Worm (Caenorhabditis elegans) whole organism, L1 larva: Measurements from ENCODE around the gene dhhc-6.

Experiments
- C04F5.9 ChIP-seq: sonication (generic microtip); optimal IDR thresholded peaks from 2 replicates; lab custom pipeline; 2016; ENCODE audit warnings: missing genetic modification characterization, missing compliant biosample characterization
- C16A3.4 ChIP-seq: fragments of 150-350 bp; optimal IDR thresholded peaks from 2 replicates; lab custom pipeline; 2014; ENCODE audit warnings: missing biosample characterization, missing genetic modification characterization
- F16B12.6 ChIP-seq: fragments of 150-350 bp; optimal IDR thresholded peaks from 2 replicates; lab custom pipeline; 2014; ENCODE audit warnings: missing biosample characterization, missing genetic modification characterization
- aha-1 ChIP-seq: fragments of 150-350 bp; optimal IDR thresholded peaks from 2 replicates; lab custom pipeline; 2014; ENCODE audit warnings: missing biosample characterization, missing genetic modification characterization
- aly-2 ChIP-seq: fragments of 150-350 bp; optimal IDR thresholded peaks from 2 replicates; lab custom pipeline; 2014; ENCODE audit warnings: missing biosample characterization, missing genetic modification characterization
- ama-1 ChIP-seq: fragments of 150-350 bp; optimal IDR thresholded peaks from 2 replicates; lab custom pipeline; 2014
- blmp-1 ChIP-seq: fragments of 150-350 bp; optimal IDR thresholded peaks from 2 replicates; lab custom pipeline; 2014; ENCODE audit warnings: missing biosample characterization, missing genetic modification characterization
- ceh-82 ChIP-seq, 3 experiments: fragments of 150-350 bp in 1 of 3; sonication (generic microtip) in 2 of 3; optimal IDR thresholded peaks; 2 replicates each; lab custom pipeline; 2014 to 2017; ENCODE audit warnings: missing biosample characterization in 3 of 3, missing genetic modification characterization in 3 of 3
- ceh-88 ChIP-seq: fragments of 200-800 bp; sonication (Bioruptor generic); IDR thresholded peaks from 2 replicates; pipeline ENCODE4 v1.3.6; 2022; ENCODE audit warnings: missing genetic modification characterization, missing compliant biosample characterization
- dpl-1 ChIP-seq, 3 experiments: fragments of 150-350 bp in 2 of 3; sonication (generic microtip) in 1 of 3; optimal IDR thresholded peaks; 2 replicates each; lab custom pipeline; 2014 to 2017; ENCODE audit warnings: missing biosample characterization in 3 of 3, missing genetic modification characterization in 3 of 3, missing genetic modification reagents in 3 of 3
- efl-1 ChIP-seq, 4 experiments: fragments of 150-350 bp; optimal IDR thresholded peaks in 3 of 4; peaks in 1 of 4; 1 replicate in 1 of 4; 2 replicates in 3 of 4; lab custom pipeline; 2014; ENCODE audit warnings: missing biosample characterization in 2 of 4, missing genetic modification characterization in 2 of 4, missing genetic modification reagents in 2 of 4
- efl-3 ChIP-seq: fragments of 200-800 bp; sonication (Bioruptor generic); optimal IDR thresholded peaks from 2 replicates; lab custom pipeline; 2018; ENCODE audit warnings: mild to moderate bottlenecking, missing genetic modification characterization, missing compliant biosample characterization
- egl-13 ChIP-seq: sonication (generic microtip); optimal IDR thresholded peaks from 2 replicates; lab custom pipeline; 2016; ENCODE audit warnings: missing genotype, missing genetic modification reagents, missing genetic modification characterization, missing compliant biosample characterization
- egl-27 ChIP-seq, 2 experiments: fragments of 150-350 bp in 1 of 2; sonication (generic microtip); optimal IDR thresholded peaks; 3 replicates each; lab custom pipeline; 2017 to 2018; ENCODE audit warnings: missing biosample characterization in 2 of 2, missing genetic modification characterization in 2 of 2, missing genetic modification reagents in 2 of 2
- elt-3 ChIP-seq, 6 experiments: fragments of 150-350 bp in 1 of 6; sonication (generic microtip); optimal IDR thresholded peaks; 2 replicates each; lab custom pipeline; 2017 to 2018; ENCODE audit warnings: missing biosample characterization in 6 of 6, missing genetic modification characterization in 6 of 6, inconsistent platforms in 1 of 6
- fkh-4 ChIP-seq: sonication (generic microtip); optimal IDR thresholded peaks from 2 replicates; lab custom pipeline; 2016; ENCODE audit warnings: missing compliant biosample characterization, missing genetic modification characterization, borderline replicate concordance
- fkh-8 ChIP-seq: sonication (generic microtip); optimal IDR thresholded peaks from 2 replicates; lab custom pipeline; 2016; ENCODE audit warnings: mild to moderate bottlenecking, missing genetic modification characterization, missing compliant biosample characterization
- grh-1 ChIP-seq: fragments of 200-800 bp; sonication (Bioruptor generic); IDR thresholded peaks from 2 replicates; pipeline ENCODE4 v1.3.6; 2022; ENCODE audit warnings: missing genetic modification reagents, missing genetic modification characterization, missing compliant biosample characterization
- hlh-4 ChIP-seq: sonication (generic microtip); optimal IDR thresholded peaks from 2 replicates; lab custom pipeline; 2016; ENCODE audit warnings: mild to moderate bottlenecking, missing genetic modification characterization, missing compliant biosample characterization
- hpl-2 ChIP-seq: fragments of 150-350 bp; optimal IDR thresholded peaks from 2 replicates; lab custom pipeline; 2014; ENCODE audit warnings: missing biosample characterization, missing genetic modification reagents, missing genetic modification characterization
- lin-35 ChIP-seq, 2 experiments: fragments of 150-350 bp; optimal IDR thresholded peaks; 2 replicates each; lab custom pipeline; 2014; ENCODE audit warnings: missing biosample characterization in 2 of 2, missing genetic modification characterization in 2 of 2, missing genetic modification reagents in 2 of 2
- lsy-2 ChIP-seq, 2 experiments: fragments of 150-350 bp; optimal IDR thresholded peaks; 2 replicates each; lab custom pipeline; 2014; ENCODE audit warnings: missing biosample characterization in 2 of 2, missing genetic modification characterization in 2 of 2
- mdl-1 ChIP-seq, 2 experiments: fragments of 150-350 bp; optimal IDR thresholded peaks; 2 replicates each; lab custom pipeline; 2014 to 2017; ENCODE audit warnings: missing biosample characterization in 2 of 2, missing genetic modification characterization in 2 of 2, inconsistent platforms in 1 of 2
- mep-1 ChIP-seq: fragments of 150-350 bp; optimal IDR thresholded peaks from 2 replicates; lab custom pipeline; 2014; ENCODE audit warnings: missing biosample characterization, missing genetic modification characterization
- nhr-12 ChIP-seq: sonication (generic microtip); optimal IDR thresholded peaks from 2 replicates; lab custom pipeline; 2017; ENCODE audit warnings: missing biosample characterization, missing genetic modification characterization
- nhr-19 ChIP-seq: fragments of 200-800 bp; sonication (Bioruptor generic); conservative IDR thresholded peaks from 2 replicates; pipeline ENCODE4 v1.3.6; 2022; ENCODE audit warnings: missing genetic modification characterization, missing compliant biosample characterization
- nhr-237 ChIP-seq: fragments of 150-350 bp; optimal IDR thresholded peaks from 2 replicates; lab custom pipeline; 2014; ENCODE audit warnings: missing biosample characterization, missing genetic modification characterization
- nhr-28 ChIP-seq: fragments of 150-350 bp; optimal IDR thresholded peaks from 2 replicates; lab custom pipeline; 2014; ENCODE audit warnings: missing biosample characterization, missing genetic modification characterization
- nhr-47 ChIP-seq: sonication (generic microtip); optimal IDR thresholded peaks from 2 replicates; lab custom pipeline; 2016; ENCODE audit warnings: mild to moderate bottlenecking, missing genetic modification characterization, moderate library complexity, missing compliant biosample characterization
- nhr-90 ChIP-seq: sonication (generic microtip); optimal IDR thresholded peaks from 2 replicates; lab custom pipeline; 2016; ENCODE audit warnings: mild to moderate bottlenecking, missing genetic modification characterization, missing compliant biosample characterization; ENCODE audit not compliant: poor library complexity
- pax-3 ChIP-seq: fragments of 200-800 bp; sonication (Bioruptor generic); optimal IDR thresholded peaks from 2 replicates; lab custom pipeline; 2018; ENCODE audit warnings: mild to moderate bottlenecking, missing genetic modification characterization, moderate library complexity, missing compliant biosample characterization
- pqm-1 ChIP-seq: sonication (generic microtip); optimal IDR thresholded peaks from 3 replicates; lab custom pipeline; 2017; ENCODE audit warnings: missing biosample characterization, missing genetic modification characterization
- skn-1 ChIP-seq: fragments of 150-350 bp; optimal IDR thresholded peaks from 2 replicates; lab custom pipeline; 2014; ENCODE audit warnings: missing biosample characterization, missing genetic modification characterization
- sox-4 ChIP-seq: sonication (generic microtip); optimal IDR thresholded peaks from 2 replicates; lab custom pipeline; 2016; ENCODE audit warnings: missing genetic modification characterization, missing compliant biosample characterization
- sup-37 ChIP-seq: fragments of 200-800 bp; sonication (Bioruptor generic); optimal IDR thresholded peaks from 2 replicates; lab custom pipeline; 2018; ENCODE audit warnings: mild to moderate bottlenecking, missing genetic modification characterization, missing compliant biosample characterization
- swsn-7 ChIP-seq: sonication (generic microtip); optimal IDR thresholded peaks from 2 replicates; lab custom pipeline; 2016; ENCODE audit warnings: missing genetic modification characterization, missing compliant biosample characterization
- tlp-1 ChIP-seq: fragments of 150-350 bp; optimal IDR thresholded peaks from 2 replicates; lab custom pipeline; 2014; ENCODE audit warnings: missing biosample characterization, missing genetic modification characterization
- unc-130 ChIP-seq: fragments of 150-350 bp; optimal IDR thresholded peaks from 2 replicates; lab custom pipeline; 2017; ENCODE audit warnings: missing biosample characterization, missing genetic modification characterization, inconsistent platforms
- unc-62 ChIP-seq: fragments of 150-350 bp; optimal IDR thresholded peaks from 2 replicates; lab custom pipeline; 2014; ENCODE audit warnings: missing biosample characterization, missing genetic modification reagents, missing genetic modification characterization
- unc-98 ChIP-seq: fragments of 200-800 bp; sonication (Bioruptor generic); IDR thresholded peaks from 2 replicates; pipeline ENCODE4 v1.3.6; 2022; ENCODE audit warnings: missing genetic modification characterization, missing compliant biosample characterization
- zag-1 ChIP-seq: fragments of 150-350 bp; optimal IDR thresholded peaks from 2 replicates; lab custom pipeline; 2014; ENCODE audit warnings: missing biosample characterization, missing genetic modification characterization
- zip-4 ChIP-seq: fragments of 200-800 bp; sonication (Bioruptor generic); optimal IDR thresholded peaks from 2 replicates; lab custom pipeline; 2018; ENCODE audit warnings: mild to moderate bottlenecking, missing genetic modification characterization, moderate library complexity, missing compliant biosample characterization
- ztf-11 ChIP-seq, 2 experiments: sonication (generic microtip); optimal IDR thresholded peaks; 2 replicates each; lab custom pipeline; 2016 to 2017; ENCODE audit warnings: missing genetic modification characterization in 2 of 2, missing biosample characterization in 1 of 2, missing compliant biosample characterization in 1 of 2
- ztf-4 ChIP-seq: fragments of 150-350 bp; optimal IDR thresholded peaks from 2 replicates; lab custom pipeline; 2014; ENCODE audit warnings: missing biosample characterization, missing genetic modification characterization

dhhc-6 gene

ce11 chrIV:12124314-12125084, at the start of gene dhhc-6:
dhhc-6 (plus strand) TSS chrIV:12124952.
- TF ChIP-seq blmp-1 (tag; lab: Kevin White, UChicago) = no peak
- no peak for TF ChIP-seq nhr-47 (tag; lab: Kevin White, UChicago)
- TF ChIP-seq swsn-7 (tag; lab: Kevin White, UChicago) = no peak
- TF ChIP-seq tlp-1 = no peak
- no peak for TF ChIP-seq aha-1 (tag; lab: Kevin White, UChicago)
- TF ChIP-seq nhr-237 = no peak
- TF ChIP-seq sup-37 = no peak
- no peak for TF ChIP-seq efl-3 (GFP tag; lab: Kevin White, UChicago)
- TF ChIP-seq grh-1 = no peak
- no peak for TF ChIP-seq efl-1 (optimal IDR thresholded peaks at IDR 0.05; lab: Kevin White, UChicago)
- TF ChIP-seq efl-1 (GFP tag; optimal IDR thresholded peaks at IDR 0.05 in 1 of 2; lab: Kevin White, UChicago) = no peak
- no peak for TF ChIP-seq nhr-28 (tag; lab: Kevin White, UChicago)
- no peak for TF ChIP-seq ceh-82 (tag; optimal IDR thresholded peaks at IDR 0.05; lab: Kevin White, UChicago)
- no peak for TF ChIP-seq pqm-1
- TF ChIP-seq fkh-8 (tag; lab: Kevin White, UChicago) = no peak
- TF ChIP-seq zip-4 = no peak
- no peak for TF ChIP-seq lsy-2 (tag; optimal IDR thresholded peaks at IDR 0.05; lab: Kevin White, UChicago)
- no peak for TF ChIP-seq unc-62 (GFP tag; lab: Kevin White, UChicago)
- no peak for TF ChIP-seq nhr-12 (tag; lab: Kevin White, UChicago)
- no peak for TF ChIP-seq ztf-4 (tag; lab: Kevin White, UChicago)
- TF ChIP-seq zag-1 (tag; lab: Kevin White, UChicago) = no peak

ce11 chrIV:12075497-12075896, 49.3 kb upstream of the dhhc-6 start, which contains the start of gene K08E4.7:
K08E4.7 (plus strand) TSS chrIV:12075797.
- no peak for TF ChIP-seq fkh-4 (tag; lab: Kevin White, UChicago)
- no peak for TF ChIP-seq F16B12.6 (tag; lab: Kevin White, UChicago)
- TF ChIP-seq mdl-1 (tag; optimal IDR thresholded peaks at IDR 0.05; lab: Kevin White, UChicago) = no peak
- TF ChIP-seq ama-1 (lab: Kevin White, UChicago) = no peak
- no peak for TF ChIP-seq unc-130 (tag; lab: Kevin White, UChicago)
- TF ChIP-seq C16A3.4 = no peak

ce11 chrIV:12078112-12078812, 46.5 kb upstream of the dhhc-6 start, which contains the start of gene tmed-1:
tmed-1 (minus strand) TSS chrIV:12078162.
- TF ChIP-seq hlh-4 (tag; lab: Kevin White, UChicago) = no peak
- TF ChIP-seq nhr-90 (tag; lab: Kevin White, UChicago) = no peak
- TF ChIP-seq pax-3 (tag; lab: Kevin White, UChicago) = no peak
- TF ChIP-seq nhr-237 = no peak
- no peak for TF ChIP-seq ceh-88
- TF ChIP-seq aly-2 = no peak
- TF ChIP-seq elt-3 (tag; optimal IDR thresholded peaks at IDR 0.05; lab: Kevin White, UChicago) = no peak
- TF ChIP-seq hpl-2 (GFP tag; lab: Kevin White, UChicago) = no peak
- TF ChIP-seq fkh-8 (tag; lab: Kevin White, UChicago) = no peak
- TF ChIP-seq nhr-19 (GFP tag; lab: Robert Waterston, UW) = no peak
- no peak for TF ChIP-seq zip-4
- no peak for TF ChIP-seq ztf-4 (tag; lab: Kevin White, UChicago)
- TF ChIP-seq dpl-1 (GFP tag; optimal IDR thresholded peaks at IDR 0.05; lab: Kevin White, UChicago) = peak in 1 of 3 experiments; percentile 45
- no peak for TF ChIP-seq efl-1 (optimal IDR thresholded peaks at IDR 0.05; lab: Kevin White, UChicago)
- peak in 1 of 2 experiments; percentile 26 for TF ChIP-seq efl-1 (GFP tag; optimal IDR thresholded peaks at IDR 0.05 in 1 of 2; lab: Kevin White, UChicago)
- no peak for TF ChIP-seq grh-1
- no peak for TF ChIP-seq swsn-7 (tag; lab: Kevin White, UChicago)
- TF ChIP-seq unc-62 (GFP tag; lab: Kevin White, UChicago) = no peak
- TF ChIP-seq egl-13 (tag; lab: Kevin White, UChicago) = no peak
- no peak for TF ChIP-seq mep-1 (tag; lab: Kevin White, UChicago)
- no peak for TF ChIP-seq nhr-12 (tag; lab: Kevin White, UChicago)
- TF ChIP-seq ztf-11 (tag; optimal IDR thresholded peaks at IDR 0.05; lab: Kevin White, UChicago) = no peak
- peak in 1 of 2 experiments; percentile 3 for TF ChIP-seq lin-35 (GFP tag; optimal IDR thresholded peaks at IDR 0.05; lab: Kevin White, UChicago)
- no peak for TF ChIP-seq C04F5.9 (tag; lab: Kevin White, UChicago)
- peak in 1 of 2 experiments; percentile 24 for TF ChIP-seq lsy-2 (tag; optimal IDR thresholded peaks at IDR 0.05; lab: Kevin White, UChicago)
- no peak for TF ChIP-seq skn-1 (tag; lab: Kevin White, UChicago)
- TF ChIP-seq sup-37 = no peak
- no peak for TF ChIP-seq sox-4
- TF ChIP-seq egl-27 (tag; optimal IDR thresholded peaks at IDR 0.05; lab: Kevin White, UChicago) = no peak
- TF ChIP-seq nhr-47 (tag; lab: Kevin White, UChicago) = no peak
- TF ChIP-seq unc-98 (GFP tag; lab: Robert Waterston, UW) = no peak
- no peak for TF ChIP-seq ama-1 (lab: Kevin White, UChicago)
- TF ChIP-seq, all 84 proteins: peak for 4
